Worm (Caenorhabditis elegans): Measurements from ENCODE around the gene acr-15.

ce11 chrV:8513361-8513760 lies 39.1 kb upstream of the acr-15 start, which contains the start of gene F45F2.9:
- TF ChIP-seq ceh-82 (tag; optimal IDR thresholded peaks at IDR 0.05), result no peak
- no peak for TF ChIP-seq elt-1 (tag; optimal IDR thresholded peaks at IDR 0.05)
